Fruit fly (Drosophila melanogaster) whole organism, embryonic: ENCODE measurements around the gene WASp.

Experiments used
- CG1024 ChIP-seq: fragments of 200-800 bp; sonication (Bioruptor generic); IDR thresholded peaks from 2 replicates; pipeline ENCODE4 v1.3.6; 2022; ENCODE audit warnings: missing biosample characterization, missing genetic modification characterization
- CG10274 ChIP-seq: fragments of 200-800 bp; sonication (Bioruptor generic); optimal IDR thresholded peaks from 3 replicates; lab custom pipeline; 2017; ENCODE audit warnings: missing biosample characterization, mild to moderate bottlenecking, missing genetic modification characterization
- CG10979 ChIP-seq: fragments of 200-800 bp; sonication (Bioruptor generic); optimal IDR thresholded peaks from 2 replicates; lab custom pipeline; 2018; ENCODE audit warnings: missing biosample characterization, mild to moderate bottlenecking, missing genetic modification characterization, moderate library complexity
- CG11085 ChIP-seq: fragments of 200-800 bp; sonication (Bioruptor generic); IDR thresholded peaks from 2 replicates; pipeline ENCODE4 v1.3.6; 2022; ENCODE audit warnings: missing biosample characterization, missing genetic modification characterization
- CG11695 ChIP-seq: fragments of 200-800 bp; sonication (Bioruptor generic); IDR thresholded peaks from 3 replicates; pipeline ENCODE4 v1.3.6; 2022; ENCODE audit warnings: missing biosample characterization, missing genetic modification characterization
- CG1233 ChIP-seq: fragments of 200-800 bp; sonication (Bioruptor generic); optimal IDR thresholded peaks from 4 replicates; lab custom pipeline; 2018; ENCODE audit warnings: missing biosample characterization, mild to moderate bottlenecking, missing genetic modification characterization
- CG12659 ChIP-seq: fragments of 200-800 bp; sonication (Bioruptor generic); optimal IDR thresholded peaks from 3 replicates; lab custom pipeline; 2017; ENCODE audit warnings: mild to moderate bottlenecking, missing biosample characterization, missing genetic modification reagents, missing genetic modification characterization
- CG14014 ChIP-seq: fragments of 200-800 bp; sonication (Bioruptor generic); IDR thresholded peaks from 2 replicates; pipeline ENCODE4 v1.3.6; 2022; ENCODE audit warnings: missing biosample characterization, missing genetic modification characterization
- CG16779 ChIP-seq: fragments of 200-800 bp; sonication (Bioruptor generic); IDR thresholded peaks from 2 replicates; pipeline ENCODE4 v1.3.6; 2022; ENCODE audit warnings: missing biosample characterization, missing genetic modification characterization
- CG16815 ChIP-seq: fragments of 200-800 bp; sonication (Bioruptor generic); optimal IDR thresholded peaks from 3 replicates; lab custom pipeline; 2017; ENCODE audit warnings: missing biosample characterization, mild to moderate bottlenecking, missing genetic modification characterization
- CG18764 ChIP-seq: fragments of 200-800 bp; sonication (Bioruptor generic); optimal IDR thresholded peaks from 3 replicates; lab custom pipeline; 2016; ENCODE audit warnings: missing biosample characterization, missing genetic modification characterization
- CG2202 ChIP-seq: fragments of 200-800 bp; sonication (Bioruptor generic); optimal IDR thresholded peaks from 2 replicates; lab custom pipeline; 2018; ENCODE audit warnings: missing biosample characterization, mild to moderate bottlenecking, missing genetic modification characterization
- CG31388 ChIP-seq: fragments of 200-800 bp; sonication (Bioruptor generic); optimal IDR thresholded peaks from 2 replicates; lab custom pipeline; 2016; ENCODE audit warnings: missing biosample characterization, missing genetic modification characterization
- CG31441 ChIP-seq: fragments of 200-800 bp; sonication (Bioruptor generic); IDR thresholded peaks from 2 replicates; pipeline ENCODE4 v1.3.6; 2022; ENCODE audit warnings: missing biosample characterization, missing genetic modification characterization
- CG33213 ChIP-seq: fragments of 200-800 bp; sonication (Bioruptor generic); optimal IDR thresholded peaks from 3 replicates; lab custom pipeline; 2016; ENCODE audit warnings: missing biosample characterization, missing genetic modification characterization
- CG34422 ChIP-seq: fragments of 200-800 bp; sonication (Bioruptor generic); IDR thresholded peaks from 3 replicates; pipeline ENCODE4 v1.3.6; 2022; ENCODE audit warnings: missing biosample characterization, missing genetic modification characterization
- CG7786 ChIP-seq: fragments of 200-800 bp; sonication (Bioruptor generic); optimal IDR thresholded peaks from 2 replicates; lab custom pipeline; 2016; ENCODE audit warnings: missing biosample characterization, missing genetic modification characterization
- CG9437 ChIP-seq: fragments of 200-800 bp; sonication (Bioruptor generic); optimal IDR thresholded peaks from 2 replicates; lab custom pipeline; 2018; ENCODE audit warnings: missing biosample characterization, mild to moderate bottlenecking, missing genetic modification characterization
- Chrac-16 ChIP-seq: fragments of 200-800 bp; sonication (Bioruptor generic); optimal IDR thresholded peaks from 3 replicates; lab custom pipeline; 2016; ENCODE audit warnings: missing biosample characterization, missing genetic modification characterization
- D19A ChIP-seq: fragments of 200-800 bp; optimal IDR thresholded peaks from 3 replicates; lab custom pipeline; 2019; ENCODE audit warnings: missing biosample characterization, mild to moderate bottlenecking, missing genetic modification characterization, moderate library complexity
- Dip3 ChIP-seq: fragments of 200-800 bp; sonication (Bioruptor generic); optimal IDR thresholded peaks from 3 replicates; lab custom pipeline; 2016; ENCODE audit warnings: missing biosample characterization, missing genetic modification characterization
- E2f1 ChIP-seq: fragments of 200-800 bp; sonication (Bioruptor generic); IDR thresholded peaks from 2 replicates; pipeline ENCODE4 v1.3.6; 2022; ENCODE audit warnings: missing biosample characterization, missing genetic modification characterization
- ERR ChIP-seq: fragments of 200-800 bp; sonication (Bioruptor generic); optimal IDR thresholded peaks from 2 replicates; lab custom pipeline; 2016; ENCODE audit warnings: missing biosample characterization, missing genetic modification characterization
- Gug ChIP-seq: fragments of 200-800 bp; sonication (Bioruptor generic); IDR thresholded peaks from 4 replicates; pipeline ENCODE4 v1.3.6; 2022; ENCODE audit warnings: missing biosample characterization, missing genetic modification characterization
- Hmr ChIP-seq: fragments of 200-800 bp; sonication (Bioruptor generic); optimal IDR thresholded peaks from 3 replicates; lab custom pipeline; 2017; ENCODE audit warnings: mild to moderate bottlenecking, missing biosample characterization, missing genetic modification reagents, missing genetic modification characterization
- Mad ChIP-seq: fragments of 200-800 bp; sonication (Bioruptor generic); optimal IDR thresholded peaks from 2 replicates; lab custom pipeline; 2016; ENCODE audit warnings: missing biosample characterization, missing genetic modification characterization
- NK7.1 ChIP-seq: fragments of 200-800 bp; sonication (Bioruptor generic); optimal IDR thresholded peaks from 3 replicates; lab custom pipeline; 2016; ENCODE audit warnings: missing biosample characterization, missing genetic modification characterization
- Neu2 ChIP-seq: fragments of 200-800 bp; sonication (Bioruptor generic); optimal IDR thresholded peaks from 3 replicates; lab custom pipeline; 2016; ENCODE audit warnings: missing biosample characterization, missing genetic modification characterization, borderline replicate concordance
- Nf-YA ChIP-seq: fragments of 200-800 bp; sonication (Bioruptor generic); IDR thresholded peaks from 2 replicates; pipeline ENCODE4 v1.3.6; 2022; ENCODE audit warnings: missing biosample characterization, missing genetic modification characterization
- Side ChIP-seq: fragments of 200-800 bp; sonication (Bioruptor generic); optimal IDR thresholded peaks from 2 replicates; lab custom pipeline; 2016; ENCODE audit warnings: missing biosample characterization, missing genetic modification characterization
- Taf1 ChIP-seq: fragments of 200-800 bp; sonication (Bioruptor generic); IDR thresholded peaks from 2 replicates; pipeline ENCODE4 v1.3.6; 2022; ENCODE audit warnings: missing biosample characterization, missing genetic modification characterization
- Xbp1 ChIP-seq: fragments of 200-800 bp; sonication (Bioruptor generic); optimal IDR thresholded peaks from 3 replicates; lab custom pipeline; 2016; ENCODE audit warnings: missing biosample characterization, mild to moderate bottlenecking, missing genetic modification characterization
- Xrp1 ChIP-seq: fragments of 200-800 bp; sonication (Bioruptor generic); IDR thresholded peaks from 2 replicates; pipeline ENCODE4 v1.3.6; 2022; ENCODE audit warnings: missing biosample characterization, missing genetic modification characterization
- az2 ChIP-seq: fragments of 200-800 bp; sonication (Bioruptor generic); optimal IDR thresholded peaks from 3 replicates; lab custom pipeline; 2016; ENCODE audit warnings: missing biosample characterization, missing genetic modification characterization
- br ChIP-seq: fragments of >200 bp; optimal IDR thresholded peaks from 2 replicates; lab custom pipeline; 2017
- ci ChIP-seq: fragments of 200-800 bp; sonication (Bioruptor generic); IDR thresholded peaks from 3 replicates; pipeline ENCODE4 v1.3.6; 2022; ENCODE audit warnings: missing biosample characterization, missing genetic modification characterization
- ems ChIP-seq: fragments of 200-800 bp; sonication (Bioruptor generic); optimal IDR thresholded peaks from 3 replicates; lab custom pipeline; 2016; ENCODE audit warnings: missing biosample characterization, missing genetic modification characterization
- fd96Cb ChIP-seq: fragments of 200-800 bp; sonication (Bioruptor generic); optimal IDR thresholded peaks from 2 replicates; lab custom pipeline; 2018; ENCODE audit warnings: missing biosample characterization, mild to moderate bottlenecking, missing genetic modification characterization, moderate library complexity
- h ChIP-seq: fragments of >200 bp; optimal IDR thresholded peaks from 2 replicates; lab custom pipeline; 2017
- ind ChIP-seq: fragments of 200-800 bp; sonication (Bioruptor generic); optimal IDR thresholded peaks from 3 replicates; lab custom pipeline; 2016; ENCODE audit warnings: missing biosample characterization, missing genetic modification characterization
- jing ChIP-seq: fragments of 200-800 bp; sonication (Bioruptor generic); optimal IDR thresholded peaks from 2 replicates; lab custom pipeline; 2018; ENCODE audit warnings: missing biosample characterization, mild to moderate bottlenecking, missing genetic modification characterization
- kah ChIP-seq: fragments of 200-800 bp; sonication (Bioruptor generic); optimal IDR thresholded peaks from 2 replicates; lab custom pipeline; 2018; ENCODE audit warnings: missing biosample characterization, mild to moderate bottlenecking, missing genetic modification characterization
- lola ChIP-seq, 3 experiments: fragments of >200 bp in 2 of 3; fragments of 200-800 bp in 1 of 3; sonication (Bioruptor generic) in 1 of 3; optimal IDR thresholded peaks; 2 replicates each; lab custom pipeline; 2017 to 2019; ENCODE audit warnings: missing biosample characterization in 3 of 3, missing genetic modification characterization in 3 of 3, mild to moderate bottlenecking in 1 of 3, moderate library complexity in 1 of 3
- phol ChIP-seq: fragments of 200-800 bp; sonication (Bioruptor generic); optimal IDR thresholded peaks from 3 replicates; lab custom pipeline; 2018; ENCODE audit warnings: missing biosample characterization, mild to moderate bottlenecking, missing genetic modification characterization, moderate library complexity
- psq ChIP-seq: fragments of 200-800 bp; sonication (Bioruptor generic); optimal IDR thresholded peaks from 2 replicates; lab custom pipeline; 2017; ENCODE audit warnings: missing biosample characterization, missing genetic modification characterization
- scrt ChIP-seq: fragments of 200-800 bp; sonication (Bioruptor generic); optimal IDR thresholded peaks from 2 replicates; lab custom pipeline; 2018; ENCODE audit warnings: missing biosample characterization, mild to moderate bottlenecking, missing genetic modification characterization, moderate library complexity
- sens ChIP-seq: fragments of 200-800 bp; sonication (Bioruptor generic); peaks from one replicate; lab custom pipeline; 2016; ENCODE audit warnings: missing biosample characterization, missing genetic modification characterization
- slou ChIP-seq: fragments of 200-800 bp; sonication (Bioruptor generic); optimal IDR thresholded peaks from 3 replicates; lab custom pipeline; 2016; ENCODE audit warnings: missing biosample characterization, missing genetic modification characterization
- tup ChIP-seq: fragments of 200-800 bp; sonication (Bioruptor generic); optimal IDR thresholded peaks from 2 replicates; lab custom pipeline; 2016; ENCODE audit warnings: missing biosample characterization, mild to moderate bottlenecking, missing genetic modification characterization, moderate library complexity
- vnd ChIP-seq: fragments of 200-800 bp; sonication (Bioruptor generic); IDR thresholded peaks from 3 replicates; pipeline ENCODE4 v1.3.6; 2022; ENCODE audit warnings: missing biosample characterization, missing genetic modification characterization; ENCODE audit not compliant: partially characterized antibody
- zf30C ChIP-seq: fragments of 200-800 bp; sonication (Bioruptor generic); optimal IDR thresholded peaks from 3 replicates; lab custom pipeline; 2018; ENCODE audit warnings: missing biosample characterization, mild to moderate bottlenecking, missing genetic modification characterization

WASp gene

DNA sequence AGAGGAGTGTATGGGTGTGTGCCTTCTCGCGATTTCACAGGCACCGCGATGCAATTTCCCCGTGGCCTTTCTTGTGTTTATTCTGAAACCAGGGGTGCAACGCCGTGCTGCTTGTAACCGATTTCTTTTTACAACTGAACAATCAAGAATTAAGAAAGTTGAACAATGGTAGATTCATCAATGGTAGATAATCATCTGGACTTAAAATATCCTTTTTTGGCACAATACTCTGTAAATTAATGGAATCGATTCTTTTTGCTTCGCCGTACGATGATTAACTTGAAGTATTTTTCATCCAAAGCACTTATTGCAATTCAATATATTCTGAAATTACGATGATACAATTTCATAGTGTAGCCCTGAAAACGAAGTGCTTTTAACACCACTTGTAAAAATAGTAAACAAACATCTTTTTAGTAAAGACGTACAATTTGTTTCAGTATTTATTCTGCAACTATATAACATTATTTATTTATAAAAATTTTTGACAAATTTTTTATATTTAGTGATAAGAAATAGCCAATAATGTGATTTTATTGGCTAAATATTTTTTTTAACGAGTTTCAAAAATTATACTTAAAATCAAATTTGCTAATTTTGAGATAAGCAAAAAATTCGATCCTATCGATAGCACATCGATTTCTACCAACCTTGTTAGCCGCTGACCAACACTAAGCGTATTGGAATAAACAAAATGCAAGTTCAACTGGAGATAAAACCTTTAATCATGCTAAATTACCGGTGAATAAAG lies 12.1 kb downstream of the WASp start, which contains the start of the genes CG1523 and CG1647 (continued):
- no peak for TF ChIP-seq vnd (GFP tag; lab: Robert Waterston, UW)
- TF ChIP-seq jing (GFP tag; lab: Kevin White, UChicago) = no peak
- peak; percentile 54 for TF ChIP-seq CG34422 (GFP tag; lab: Robert Waterston, UW)
- TF ChIP-seq CG31441 (GFP tag; lab: Robert Waterston, UW) = no peak
- peak; percentile 29 for TF ChIP-seq Mad (GFP tag; lab: Kevin White, UChicago)
- no peak for TF ChIP-seq ems (GFP tag; lab: Kevin White, UChicago)
- TF ChIP-seq CG14014 (GFP tag; lab: Robert Waterston, UW) = no peak
- peak; percentile 70 for TF ChIP-seq CG1233 (GFP tag; lab: Kevin White, UChicago)
- TF ChIP-seq CG10979 (tag; lab: Kevin White, UChicago) = peak; percentile 71
- no peak for TF ChIP-seq Hmr
- no peak for TF ChIP-seq h (lab: Kevin White, UChicago)
- TF ChIP-seq CG7786 (GFP tag; lab: Kevin White, UChicago) = peak; percentile 48
- TF ChIP-seq phol (tag; lab: Kevin White, UChicago) = peak; percentile 75
- TF ChIP-seq CG12659 = peak; percentile 67
- TF ChIP-seq Side (GFP tag; lab: Kevin White, UChicago) = peak; percentile 39
- TF ChIP-seq Xbp1 (GFP tag; lab: Kevin White, UChicago) = peak; percentile 68
- no peak for TF ChIP-seq Neu2
- TF ChIP-seq CG16779 (GFP tag; lab: Robert Waterston, UW) = no peak
- peak; percentile 9 for TF ChIP-seq kah (GFP tag; lab: Kevin White, UChicago)
- peak; percentile 47 for TF ChIP-seq CG16815 (GFP tag; lab: Kevin White, UChicago)
- peak; percentile 15 for TF ChIP-seq CG31388 (GFP tag; lab: Kevin White, UChicago)
- no peak for TF ChIP-seq Dip3 (GFP tag; lab: Kevin White, UChicago)
- TF ChIP-seq scrt = no peak
- TF ChIP-seq ERR (GFP tag; lab: Kevin White, UChicago) = no peak
- TF ChIP-seq lola (GFP tag; optimal IDR thresholded peaks at IDR 0.05; lab: Kevin White, UChicago) = peak in 1 of 3 experiments; percentile 78
- no peak; the same call in 1 of the 2 replicates for TF ChIP-seq E2f1
- TF ChIP-seq Taf1 (GFP tag; lab: Robert Waterston, UW) = no peak
- peak; percentile 70 for TF ChIP-seq az2 (GFP tag; lab: Kevin White, UChicago)
- no peak for TF ChIP-seq tup (GFP tag; lab: Kevin White, UChicago)
- TF ChIP-seq ci (GFP tag; lab: Robert Waterston, UW) = 0 out of 3 replicates have a peak, but pooled peaks have one; percentile 53
- TF ChIP-seq CG10274 (GFP tag; lab: Kevin White, UChicago) = peak; percentile 9
- peak; percentile 45 for TF ChIP-seq CG18764 (GFP tag; lab: Kevin White, UChicago)
- no peak for TF ChIP-seq psq
- peak; percentile 95 for TF ChIP-seq sens (GFP tag; lab: Kevin White, UChicago)
- peak; percentile 54 for TF ChIP-seq fd96Cb (tag; lab: Kevin White, UChicago)
- peak; percentile 71 for TF ChIP-seq CG9437 (GFP tag; lab: Kevin White, UChicago)
- TF ChIP-seq CG1024 (GFP tag; lab: Robert Waterston, UW) = no peak
- TF ChIP-seq Gug = peak; percentile 35; the same call in 1 of the 4 replicates
- peak; percentile 44 for TF ChIP-seq CG2202 (tag; lab: Kevin White, UChicago)
- no peak for TF ChIP-seq zf30C (GFP tag; lab: Kevin White, UChicago)
- no peak for TF ChIP-seq D19A (tag; lab: Kevin White, UChicago)
- no peak for TF ChIP-seq CG11085 (GFP tag; lab: Robert Waterston, UW)
- TF ChIP-seq Xrp1 (GFP tag; lab: Robert Waterston, UW) = peak; percentile 54
- TF ChIP-seq slou (GFP tag; lab: Kevin White, UChicago) = no peak
- TF ChIP-seq ind (GFP tag; lab: Kevin White, UChicago) = peak; percentile 60
- TF ChIP-seq Chrac-16 = peak; percentile 61
- no peak for TF ChIP-seq NK7.1 (GFP tag; lab: Kevin White, UChicago)
- peak; percentile 10; the same call in 1 of the 2 replicates for TF ChIP-seq Nf-YA (GFP tag; lab: Robert Waterston, UW)
- peak; percentile 38; the same call in 1 of the 3 replicates for TF ChIP-seq CG11695 (GFP tag; lab: Robert Waterston, UW)
- TF ChIP-seq CG33213 (GFP tag; lab: Kevin White, UChicago) = no peak
- no peak for TF ChIP-seq br
